Worm (Caenorhabditis elegans): ENCODE results near the gene fbxb-72.
A peak's percentile ranks its signal among the peaks of the same experiment; 100 is the strongest.

The fbxb-72 gene

ce11 chrV:730216-730615, 6.5 kb upstream of the fbxb-72 start (continued):
- TF ChIP-seq unc-130 (tag; optimal IDR thresholded peaks at IDR 0.05): no peak
- TF ChIP-seq snpc-4 (tag; optimal IDR thresholded peaks at IDR 0.05): no peak
- TF ChIP-seq hpl-2 (GFP tag; optimal IDR thresholded peaks at IDR 0.05): no peak
- peak; percentile 71 for TF ChIP-seq lin-14 (GFP tag; optimal IDR thresholded peaks at IDR 0.05)
- TF ChIP-seq fkh-8 (tag; optimal IDR thresholded peaks at IDR 0.05): no peak
- peak; percentile 44 for TF ChIP-seq rnt-1 (tag; optimal IDR thresholded peaks at IDR 0.05)
- no peak for TF ChIP-seq nhr-77 (tag; optimal IDR thresholded peaks at IDR 0.05)
- peak; percentile 74 for TF ChIP-seq nhr-90 (tag; optimal IDR thresholded peaks at IDR 0.05; ENCODE audit: poor library complexity)
- TF ChIP-seq nhr-28 (tag; optimal IDR thresholded peaks at IDR 0.05): no peak
- no peak for TF ChIP-seq egl-13 (tag; optimal IDR thresholded peaks at IDR 0.05)
- TF ChIP-seq hlh-4 (tag; optimal IDR thresholded peaks at IDR 0.05): no peak
- peak in 1 of 2 experiments; percentile 73 for TF ChIP-seq mdl-1 (tag; optimal IDR thresholded peaks at IDR 0.05)
- TF ChIP-seq dpl-1 (GFP tag; optimal IDR thresholded peaks at IDR 0.05): no peak
- TF ChIP-seq mab-9 (GFP tag; IDR thresholded peaks at IDR 0.05): no peak
- no peak for TF ChIP-seq pag-3 (tag; optimal IDR thresholded peaks at IDR 0.05; ENCODE audit: borderline replicate concordance, insufficient read depth)
- TF ChIP-seq ces-1 (GFP tag; optimal IDR thresholded peaks at IDR 0.05): no peak
- peak; percentile 64 for TF ChIP-seq snu-23 (GFP tag; optimal IDR thresholded peaks at IDR 0.05)
- no peak for TF ChIP-seq efl-3 (GFP tag; optimal IDR thresholded peaks at IDR 0.05)
- TF ChIP-seq C16A3.4 (tag; optimal IDR thresholded peaks at IDR 0.05): peak; percentile 49
- TF ChIP-seq zip-4 (GFP tag; optimal IDR thresholded peaks at IDR 0.05): no peak
- no peak for TF ChIP-seq unc-30 (tag; optimal IDR thresholded peaks at IDR 0.05)
- TF ChIP-seq blmp-1 (tag; optimal IDR thresholded peaks at IDR 0.05): peak; percentile 13
- TF ChIP-seq nhr-85 (tag): peak; percentile 71
- TF ChIP-seq ets-5 (GFP tag; IDR thresholded peaks at IDR 0.05): no peak
- peak in 1 of 2 experiments; percentile 32 for TF ChIP-seq ztf-11 (tag; optimal IDR thresholded peaks at IDR 0.05)
- TF ChIP-seq mef-2 (tag; optimal IDR thresholded peaks at IDR 0.05): no peak
- peak; percentile 43 for TF ChIP-seq ama-1 (optimal IDR thresholded peaks at IDR 0.05)
- TF ChIP-seq swsn-7 (tag; optimal IDR thresholded peaks at IDR 0.05): peak; percentile 0
- TF ChIP-seq lir-3 (tag; optimal IDR thresholded peaks at IDR 0.05; ENCODE audit: poor library complexity): peak; percentile 61
- TF ChIP-seq unc-98 (GFP tag; IDR thresholded peaks at IDR 0.05): no peak
- peak in 1 of 2 experiments; percentile 77 for TF ChIP-seq lin-35 (GFP tag; optimal IDR thresholded peaks at IDR 0.05)
- no peak for TF ChIP-seq ceh-82 (tag; optimal IDR thresholded peaks at IDR 0.05)
- no peak for TF ChIP-seq pax-3 (tag; optimal IDR thresholded peaks at IDR 0.05)
- TF ChIP-seq lsy-2 (tag; optimal IDR thresholded peaks at IDR 0.05): peak; percentile 26 to 34
- no peak for TF ChIP-seq sox-4 (tag; optimal IDR thresholded peaks at IDR 0.05)
- TF ChIP-seq nhr-76 (tag; optimal IDR thresholded peaks at IDR 0.05): no peak
- peak; percentile 5 for TF ChIP-seq xbp-1 (tag; optimal IDR thresholded peaks at IDR 0.05)
- no peak for TF ChIP-seq Y116A8C.19 (tag; optimal IDR thresholded peaks at IDR 0.05; ENCODE audit: borderline replicate concordance)
- peak; percentile 40 for TF ChIP-seq mep-1 (tag; optimal IDR thresholded peaks at IDR 0.05)
- TF ChIP-seq aha-1 (tag; optimal IDR thresholded peaks at IDR 0.05): no peak
- no peak for TF ChIP-seq alr-1 (tag; optimal IDR thresholded peaks at IDR 0.05; ENCODE audit: borderline replicate concordance)
- TF ChIP-seq lin-15B (tag; optimal IDR thresholded peaks at IDR 0.05): no peak
- no peak for TF ChIP-seq vab-15 (tag; optimal IDR thresholded peaks at IDR 0.05)
- TF ChIP-seq grh-1 (GFP tag; IDR thresholded peaks at IDR 0.05): peak; percentile 56; the same call in 1 of the 2 replicates
- no peak for TF ChIP-seq skn-1 (tag; optimal IDR thresholded peaks at IDR 0.05)
- TF ChIP-seq nhr-20 (tag; optimal IDR thresholded peaks at IDR 0.05): peak; percentile 75
- TF ChIP-seq pqm-1 (tag; optimal IDR thresholded peaks at IDR 0.05): no peak
- TF ChIP-seq fkh-10 (GFP tag; optimal IDR thresholded peaks at IDR 0.05): no peak
- TF ChIP-seq zag-1 (tag; optimal IDR thresholded peaks at IDR 0.05): no peak
- no peak for TF ChIP-seq lin-39 (tag; optimal IDR thresholded peaks at IDR 0.05)
- TF ChIP-seq tlp-1 (tag; optimal IDR thresholded peaks at IDR 0.05): no peak
- peak; percentile 88 for TF ChIP-seq nhr-71 (tag; optimal IDR thresholded peaks at IDR 0.05)
- TF ChIP-seq isw-1 (GFP tag; IDR thresholded peaks at IDR 0.05): no peak
- no peak for TF ChIP-seq lin-13 (GFP tag; optimal IDR thresholded peaks at IDR 0.05)

All from whole organism, L1 larva.